Fruit fly (Drosophila melanogaster): ENCODE measurements around the gene CG5555.

dm6 chr3R:19225446-19225955 is 45.2 kb upstream of the CG5555 start:
- TF ChIP-seq EcR (GFP tag; optimal IDR thresholded peaks at IDR 0.05), result no peak
- no peak for TF ChIP-seq rn (GFP tag; IDR thresholded peaks at IDR 0.05)
- TF ChIP-seq D1 (tag; optimal IDR thresholded peaks at IDR 0.05), result no peak
- TF ChIP-seq Ets98B (GFP tag; IDR thresholded peaks at IDR 0.05), result no peak

All from whole organism, pupa.